Worm (Caenorhabditis elegans) whole organism, L3 larva: ENCODE measurements around the gene Y26G10.5.

Experiments used
- ZK546.5 ChIP-seq: sonication (generic microtip); optimal IDR thresholded peaks from 2 replicates; lab custom pipeline; 2017; ENCODE audit warnings: missing biosample characterization, missing genetic modification characterization
- aly-2 ChIP-seq: fragments of 150-350 bp; optimal IDR thresholded peaks from 2 replicates; lab custom pipeline; 2014; ENCODE audit warnings: missing biosample characterization, missing genetic modification characterization
- ceh-16 ChIP-seq: sonication (generic microtip); optimal IDR thresholded peaks from 2 replicates; lab custom pipeline; 2017; ENCODE audit warnings: missing biosample characterization, missing genetic modification characterization
- ceh-28 ChIP-seq: fragments of 150-350 bp; optimal IDR thresholded peaks from 2 replicates; lab custom pipeline; 2014; ENCODE audit warnings: missing biosample characterization, missing genetic modification reagents, missing genetic modification characterization
- ceh-82 ChIP-seq: fragments of 150-350 bp; optimal IDR thresholded peaks from 2 replicates; lab custom pipeline; 2014; ENCODE audit warnings: missing biosample characterization, missing genetic modification characterization
- ceh-9 ChIP-seq: sonication (generic microtip); optimal IDR thresholded peaks from 2 replicates; lab custom pipeline; 2018; ENCODE audit warnings: missing biosample characterization, missing genetic modification characterization
- daf-12 ChIP-seq: fragments of 150-350 bp; optimal IDR thresholded peaks from 2 replicates; lab custom pipeline; 2014; ENCODE audit warnings: missing biosample characterization, missing genetic modification reagents, missing genetic modification characterization
- egl-27 ChIP-seq: sonication (generic microtip); optimal IDR thresholded peaks from 4 replicates; lab custom pipeline; 2017; ENCODE audit warnings: missing biosample characterization, missing genetic modification reagents, missing genetic modification characterization
- elt-2 ChIP-seq: sonication (generic microtip); optimal IDR thresholded peaks from 2 replicates; lab custom pipeline; 2016; ENCODE audit warnings: missing genetic modification reagents, mild to moderate bottlenecking, missing genetic modification characterization, missing compliant biosample characterization
- fkh-10 ChIP-seq: sonication (generic microtip); optimal IDR thresholded peaks from 2 replicates; lab custom pipeline; 2017; ENCODE audit warnings: missing biosample characterization, missing genetic modification reagents, missing genetic modification characterization
- fkh-2 ChIP-seq: fragments of 150-350 bp; optimal IDR thresholded peaks from 2 replicates; lab custom pipeline; 2014; ENCODE audit warnings: missing biosample characterization, missing genetic modification reagents, missing genetic modification characterization
- fos-1 ChIP-seq: fragments of 150-350 bp; optimal IDR thresholded peaks from 2 replicates; lab custom pipeline; 2014; ENCODE audit warnings: missing biosample characterization, missing genetic modification characterization
- hmg-11 ChIP-seq: sonication (generic microtip); optimal IDR thresholded peaks from 2 replicates; lab custom pipeline; 2016; ENCODE audit warnings: missing genetic modification characterization, missing compliant biosample characterization
- jun-1 ChIP-seq: fragments of 150-350 bp; optimal IDR thresholded peaks from 2 replicates; lab custom pipeline; 2014; ENCODE audit warnings: missing biosample characterization, missing genetic modification reagents, missing genetic modification characterization
- lin-39 ChIP-seq: fragments of 150-350 bp; optimal IDR thresholded peaks from 2 replicates; lab custom pipeline; 2018; ENCODE audit warnings: missing biosample characterization, missing genetic modification reagents, missing genetic modification characterization
- mdl-1 ChIP-seq: fragments of 150-350 bp; optimal IDR thresholded peaks from 2 replicates; lab custom pipeline; 2014; ENCODE audit warnings: missing biosample characterization, missing genetic modification characterization
- mml-1 ChIP-seq: fragments of 150-350 bp; sonication (generic microtip); optimal IDR thresholded peaks from 3 replicates; lab custom pipeline; 2014; ENCODE audit warnings: missing biosample characterization, missing genetic modification characterization
- nfya-1 ChIP-seq: sonication (generic microtip); optimal IDR thresholded peaks from 2 replicates; lab custom pipeline; 2017; ENCODE audit warnings: missing genetic modification characterization, mild to moderate bottlenecking, missing compliant biosample characterization, antibody characterized with exemption, moderate library complexity; ENCODE audit not compliant: insufficient read depth
- nhr-11 ChIP-seq: fragments of 150-350 bp; optimal IDR thresholded peaks from 2 replicates; lab custom pipeline; 2014; ENCODE audit warnings: missing biosample characterization, missing genetic modification characterization
- nhr-12 ChIP-seq: fragments of 150-350 bp; optimal IDR thresholded peaks from 2 replicates; lab custom pipeline; 2014; ENCODE audit warnings: missing biosample characterization, missing genetic modification characterization
- nhr-23 ChIP-seq: fragments of 150-350 bp; optimal IDR thresholded peaks from 2 replicates; lab custom pipeline; 2014; ENCODE audit warnings: missing biosample characterization, missing genetic modification reagents, missing genetic modification characterization
- nhr-25 ChIP-seq: sonication (generic microtip); optimal IDR thresholded peaks from 2 replicates; lab custom pipeline; 2017; ENCODE audit warnings: missing biosample characterization, missing genetic modification characterization
- nhr-28 ChIP-seq: fragments of 150-350 bp; optimal IDR thresholded peaks from 2 replicates; lab custom pipeline; 2014; ENCODE audit warnings: missing biosample characterization, missing genetic modification characterization
- nhr-43 ChIP-seq: sonication (generic microtip); optimal IDR thresholded peaks from 2 replicates; lab custom pipeline; 2016; ENCODE audit warnings: mild to moderate bottlenecking, missing genetic modification characterization, missing compliant biosample characterization; ENCODE audit not compliant: poor library complexity, severe bottlenecking
- nhr-67 ChIP-seq: fragments of 150-350 bp; optimal IDR thresholded peaks from 2 replicates; lab custom pipeline; 2014; ENCODE audit warnings: missing biosample characterization, missing genetic modification characterization
- nhr-76 ChIP-seq: fragments of 150-350 bp; sonication (generic microtip); optimal IDR thresholded peaks from 5 replicates; lab custom pipeline; 2014; ENCODE audit warnings: missing biosample characterization, missing genetic modification characterization
- pha-4 ChIP-seq: fragments of 150-350 bp; optimal IDR thresholded peaks from 2 replicates; lab custom pipeline; 2014; ENCODE audit warnings: missing biosample characterization, missing genetic modification reagents, missing genetic modification characterization
- pqm-1 ChIP-seq: fragments of 150-350 bp; optimal IDR thresholded peaks from 2 replicates; lab custom pipeline; 2017; ENCODE audit warnings: missing biosample characterization, missing genetic modification characterization, inconsistent platforms
- sea-2 ChIP-seq: fragments of 150-350 bp; sonication (generic microtip); optimal IDR thresholded peaks from 4 replicates; lab custom pipeline; 2014; ENCODE audit warnings: missing biosample characterization, missing genetic modification reagents, missing genetic modification characterization
- snpc-4 ChIP-seq: fragments of 150-350 bp; optimal IDR thresholded peaks from 2 replicates; lab custom pipeline; 2014; ENCODE audit warnings: missing biosample characterization, missing genetic modification characterization
- tbx-2 ChIP-seq: sonication (generic microtip); optimal IDR thresholded peaks from 2 replicates; lab custom pipeline; 2016; ENCODE audit warnings: mild to moderate bottlenecking, missing genetic modification characterization, missing compliant biosample characterization
- unc-39 ChIP-seq: sonication (generic microtip); optimal IDR thresholded peaks from 4 replicates; lab custom pipeline; 2017; ENCODE audit warnings: missing biosample characterization, missing genetic modification characterization
- unc-62 ChIP-seq: fragments of 150-350 bp; sonication (generic microtip); optimal IDR thresholded peaks from 4 replicates; lab custom pipeline; 2014; ENCODE audit warnings: missing biosample characterization, missing genetic modification reagents, missing genetic modification characterization
- zag-1 ChIP-seq: fragments of 150-350 bp; optimal IDR thresholded peaks from 2 replicates; lab custom pipeline; 2014; ENCODE audit warnings: missing biosample characterization, missing genetic modification characterization
- ztf-11 ChIP-seq: fragments of 150-350 bp; optimal IDR thresholded peaks from 2 replicates; lab custom pipeline; 2014; ENCODE audit warnings: missing biosample characterization, missing genetic modification characterization

Gene Y26G10.5

ce11 chrV:17664367-17664766 is 36.3 kb downstream of the Y26G10.5 start:
- no peak for TF ChIP-seq sea-2 (GFP tag; lab: Kevin White, UChicago)
- TF ChIP-seq fkh-10 (GFP tag; lab: Kevin White, UChicago), result no peak
- no peak for TF ChIP-seq fos-1
- no peak for TF ChIP-seq nhr-28 (tag; lab: Kevin White, UChicago)
- no peak for TF ChIP-seq nhr-43

DNA sequence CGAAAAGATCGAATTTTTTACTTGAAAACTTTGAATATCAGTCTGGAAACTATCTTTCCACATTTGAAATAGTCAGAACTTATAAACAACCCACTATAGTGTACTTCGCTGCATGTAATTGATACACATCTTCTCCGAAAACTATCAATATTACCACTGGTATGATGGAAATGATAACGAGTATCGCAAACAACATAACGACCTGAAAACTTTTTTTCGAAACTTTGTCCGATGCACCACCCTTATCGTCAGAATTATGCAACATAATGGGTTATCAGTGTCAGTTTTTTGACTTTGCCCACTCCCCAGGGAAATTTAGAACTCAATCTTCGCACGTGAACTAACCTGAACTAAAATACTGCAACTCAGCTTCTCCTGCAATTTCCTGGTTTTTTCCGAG is 38.4 kb downstream of the Y26G10.5 start:
- TF ChIP-seq elt-2 (tag; lab: Kevin White, UChicago), result peak; percentile 96
- TF ChIP-seq pqm-1 (tag; lab: Kevin White, UChicago), result peak; percentile 81
- TF ChIP-seq nhr-76 (tag; lab: Kevin White, UChicago), result no peak

DNA sequence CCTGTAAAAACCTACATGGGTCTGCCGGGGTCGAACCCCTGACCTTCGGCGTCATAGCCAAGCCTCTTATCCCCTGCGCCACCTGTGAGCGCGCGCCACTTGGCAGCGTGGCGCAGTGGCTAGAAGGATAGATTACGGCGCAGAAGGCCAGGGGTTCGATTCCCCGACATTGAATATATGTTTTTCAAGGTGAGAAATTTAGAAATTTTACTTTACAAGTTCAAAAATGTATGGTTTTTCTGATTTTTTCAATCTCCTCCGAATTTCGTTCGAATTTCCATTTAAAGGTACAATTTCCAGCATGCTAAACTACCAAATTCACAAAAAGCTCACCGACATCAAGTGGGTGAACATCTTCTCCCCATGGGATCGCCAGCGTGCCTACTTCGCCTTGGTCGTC is 40.6 kb downstream of the Y26G10.5 start, which contains the start of gene dgat-2:
dgat-2 (plus strand) TSS at position 301 of the 400 bp plus-strand sequence.
- TF ChIP-seq ceh-9 (tag; lab: Kevin White, UChicago) (no peak), zag-1 (tag; lab: Kevin White, UChicago) (no peak), nhr-11 (no peak), snpc-4 (tag; lab: Kevin White, UChicago) (no peak), nhr-25 (tag; lab: Kevin White, UChicago) (no peak), fkh-10 (GFP tag; lab: Kevin White, UChicago) (no peak), sea-2 (GFP tag; lab: Kevin White, UChicago) (no peak), fkh-2 (tag; lab: Kevin White, UChicago) (no peak), unc-39 (tag; lab: Kevin White, UChicago) (no peak)

DNA sequence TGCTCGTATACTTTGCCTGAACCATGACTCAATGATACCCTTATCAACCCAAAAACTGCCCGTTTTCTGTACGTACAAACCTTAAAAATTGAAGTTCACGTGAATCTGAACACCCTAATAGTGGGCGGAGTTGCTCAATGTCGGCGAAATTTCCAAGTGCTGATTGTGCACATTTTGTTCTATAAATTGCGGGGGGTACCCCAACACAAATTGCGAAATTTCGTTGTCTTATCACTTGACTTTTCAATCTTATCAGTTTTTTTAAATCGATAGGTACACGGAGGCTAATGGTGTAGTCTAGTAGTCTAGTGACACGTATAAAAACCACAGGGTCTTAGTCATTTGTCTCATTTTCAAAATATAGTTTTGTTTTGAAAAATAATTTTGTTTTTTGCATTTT is 41.4 kb downstream of the Y26G10.5 start, which contains the start of gene fbxa-108:
fbxa-108 (minus strand) TSS at position 158 of the 400 bp plus-strand sequence.
- TF ChIP-seq daf-12 (tag; lab: Kevin White, UChicago), result no peak
- TF ChIP-seq hmg-11, result no peak
- TF ChIP-seq aly-2 (tag; lab: Kevin White, UChicago), result no peak
- no peak for TF ChIP-seq egl-27 (tag; lab: Kevin White, UChicago)
- TF ChIP-seq nhr-12 (tag; lab: Kevin White, UChicago), result no peak
- TF ChIP-seq elt-2 (tag; lab: Kevin White, UChicago), result peak; percentile 100
- TF ChIP-seq ceh-82 (tag; lab: Kevin White, UChicago), result no peak
- TF ChIP-seq nhr-76 (tag; lab: Kevin White, UChicago), result no peak
- TF ChIP-seq tbx-2 (tag; lab: Kevin White, UChicago), result no peak
- no peak for TF ChIP-seq ztf-11 (tag; lab: Kevin White, UChicago)
- no peak for TF ChIP-seq unc-62
- TF ChIP-seq nfya-1 (tag; lab: Kevin White, UChicago), result no peak
- TF ChIP-seq ceh-16 (tag; lab: Kevin White, UChicago), result no peak
- TF ChIP-seq fkh-10 (GFP tag; lab: Kevin White, UChicago), result no peak
- no peak for TF ChIP-seq mml-1 (tag; lab: Kevin White, UChicago)
- TF ChIP-seq pqm-1 (tag; lab: Kevin White, UChicago), result peak; percentile 99
- TF ChIP-seq jun-1, result peak; percentile 87
- TF ChIP-seq mdl-1 (tag; lab: Kevin White, UChicago), result no peak
- TF ChIP-seq pha-4, result peak; percentile 71
- TF ChIP-seq nhr-43, result no peak
- TF ChIP-seq nhr-67, result no peak
- no peak for TF ChIP-seq ZK546.5
- TF ChIP-seq nhr-23 (tag; lab: Kevin White, UChicago), result no peak
- no peak for TF ChIP-seq sea-2 (GFP tag; lab: Kevin White, UChicago)
- TF ChIP-seq snpc-4 (tag; lab: Kevin White, UChicago), result peak; percentile 14
- peak; percentile 60 for TF ChIP-seq ceh-28 (tag; lab: Kevin White, UChicago)

- TF ChIP-seq lin-39 (tag; lab: Kevin White, UChicago) (no peak), unc-39 (tag; lab: Kevin White, UChicago) (no peak), fkh-10 (GFP tag; lab: Kevin White, UChicago) (no peak), elt-2 (tag; lab: Kevin White, UChicago) (no peak), ZK546.5 (no peak), hmg-11 (no peak), ceh-28 (tag; lab: Kevin White, UChicago) (no peak), egl-27 (tag; lab: Kevin White, UChicago) (no peak), pha-4 (no peak), nhr-11 (no peak), aly-2 (tag; lab: Kevin White, UChicago) (no peak), jun-1 (no peak)
Measured at ce11 chrV:17658824-17659223, 41.8 kb downstream of the Y26G10.5 start.
